Worm (Caenorhabditis elegans) whole organism, late embryonic: ENCODE results near the gene fipr-6.

Experiments used
- nhr-11 ChIP-seq: fragments of 150-350 bp; optimal IDR thresholded peaks from 2 replicates; lab custom pipeline; 2014; ENCODE audit warnings: missing biosample characterization, missing genetic modification characterization
- unc-86 ChIP-seq: sonication (generic microtip); optimal IDR thresholded peaks from 2 replicates; lab custom pipeline; 2016; ENCODE audit warnings: missing genetic modification characterization, missing compliant biosample characterization

ce11 chrV:10183810-10184209 lies 47.2 kb upstream of the fipr-6 start:
- no peak for TF ChIP-seq unc-86 (tag; lab: Kevin White, UChicago)
- TF ChIP-seq nhr-11 (tag; lab: Kevin White, UChicago), result no peak
